Fruit fly (Drosophila melanogaster): Measurements from ENCODE around the gene PolQ.

DNA sequence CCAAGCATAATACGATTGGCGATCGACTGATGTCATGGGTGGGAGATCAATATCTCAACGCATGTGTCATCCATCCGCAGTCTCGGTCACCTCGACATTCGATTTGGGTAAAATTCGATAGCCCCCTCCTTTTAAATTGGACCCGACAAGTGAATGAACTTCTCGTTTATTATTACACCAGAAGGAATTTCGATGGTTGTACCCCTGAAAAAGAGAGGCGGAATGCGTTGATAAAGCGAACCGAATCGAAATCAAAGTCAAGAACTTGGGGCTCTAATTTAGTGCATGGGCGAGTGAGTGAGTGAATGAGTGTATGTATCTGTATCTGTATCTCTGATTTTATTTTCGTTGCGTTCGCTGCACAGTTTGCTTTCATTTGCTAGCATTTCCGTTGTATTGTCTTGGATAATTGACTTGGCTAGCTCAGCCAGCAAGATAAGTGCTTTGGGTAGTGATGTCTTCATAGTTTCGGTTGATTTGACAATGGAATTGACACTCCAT is 10.1 kb downstream of the PolQ start:
- TF ChIP-seq Lpt (GFP tag; optimal IDR thresholded peaks at IDR 0.05), result no peak
- TF ChIP-seq Sox14 (GFP tag; optimal IDR thresholded peaks at IDR 0.05), result no peak
- no peak for TF ChIP-seq CG3919 (GFP tag; optimal IDR thresholded peaks at IDR 0.05)
- TF ChIP-seq Sox102F (GFP tag; optimal IDR thresholded peaks at IDR 0.05), result no peak
- no peak for TF ChIP-seq CG8119 (GFP tag; IDR thresholded peaks at IDR 0.05)
- TF ChIP-seq Gug (GFP tag; IDR thresholded peaks at IDR 0.05), result no peak
- TF ChIP-seq CG16779 (tag; optimal IDR thresholded peaks at IDR 0.05), result no peak
- TF ChIP-seq achi (GFP tag; optimal IDR thresholded peaks at IDR 0.05), result no peak
- TF ChIP-seq Blimp-1 (GFP tag; optimal IDR thresholded peaks at IDR 0.05), result no peak

Data from whole organism, prepupa.